Fruit fly (Drosophila melanogaster) whole organism, embryonic: ENCODE data around the gene CG3078.

Experiments
- Adf1 ChIP-seq: fragments of 200-800 bp; sonication (Bioruptor generic); IDR thresholded peaks from 2 replicates; pipeline ENCODE4 v1.3.6; 2022; ENCODE audit warnings: missing biosample characterization, missing genetic modification characterization
- Bteb2 ChIP-seq: fragments of 200-800 bp; sonication (Bioruptor generic); optimal IDR thresholded peaks from 2 replicates; lab custom pipeline; 2016; ENCODE audit warnings: missing biosample characterization, missing genetic modification characterization
- CG10147 ChIP-seq: fragments of 200-800 bp; sonication (Bioruptor generic); optimal IDR thresholded peaks from 2 replicates; lab custom pipeline; 2019; ENCODE audit warnings: missing biosample characterization, mild to moderate bottlenecking, missing genetic modification characterization, moderate library complexity
- CG1024 ChIP-seq: fragments of 200-800 bp; sonication (Bioruptor generic); IDR thresholded peaks from 2 replicates; pipeline ENCODE4 v1.3.6; 2022; ENCODE audit warnings: missing biosample characterization, missing genetic modification characterization
- CG10543 ChIP-seq: fragments of 200-800 bp; sonication (Bioruptor generic); optimal IDR thresholded peaks from 3 replicates; lab custom pipeline; 2017; ENCODE audit warnings: missing biosample characterization, mild to moderate bottlenecking, missing genetic modification characterization, moderate library complexity
- CG11504 ChIP-seq: fragments of 200-800 bp; sonication (Bioruptor generic); optimal IDR thresholded peaks from 3 replicates; lab custom pipeline; 2019; ENCODE audit warnings: missing biosample characterization, mild to moderate bottlenecking, missing genetic modification characterization, moderate library complexity
- CG11560 ChIP-seq: fragments of 200-800 bp; sonication (Bioruptor generic); IDR thresholded peaks from 3 replicates; pipeline ENCODE4 v1.3.6; 2022; ENCODE audit warnings: missing biosample characterization, missing genetic modification characterization
- CG12299 ChIP-seq: fragments of 200-800 bp; sonication (Bioruptor generic); optimal IDR thresholded peaks from 2 replicates; lab custom pipeline; 2018; ENCODE audit warnings: missing biosample characterization, mild to moderate bottlenecking, missing genetic modification characterization
- CG12769 ChIP-seq: fragments of 200-800 bp; sonication (Bioruptor generic); optimal IDR thresholded peaks from 2 replicates; lab custom pipeline; 2019; ENCODE audit warnings: missing biosample characterization, mild to moderate bottlenecking, missing genetic modification characterization, moderate library complexity
- CG13123 ChIP-seq: fragments of 200-800 bp; sonication (Bioruptor generic); optimal IDR thresholded peaks from 2 replicates; lab custom pipeline; 2016; ENCODE audit warnings: missing biosample characterization, missing genetic modification characterization
- CG1529 ChIP-seq: fragments of 200-800 bp; sonication (Bioruptor generic); optimal IDR thresholded peaks from 3 replicates; lab custom pipeline; 2018; ENCODE audit warnings: missing biosample characterization, missing genetic modification characterization
- CG1603 ChIP-seq: fragments of 200-800 bp; sonication (Bioruptor generic); optimal IDR thresholded peaks from 2 replicates; lab custom pipeline; 2019; ENCODE audit warnings: missing biosample characterization, mild to moderate bottlenecking, missing genetic modification characterization, moderate library complexity
- CG16813 ChIP-seq: fragments of 200-800 bp; sonication (Bioruptor generic); IDR thresholded peaks from 3 replicates; pipeline ENCODE4 v1.3.6; 2022; ENCODE audit warnings: missing biosample characterization, missing genetic modification characterization; ENCODE audit not compliant: partially characterized antibody
- CG2202 ChIP-seq: fragments of 200-800 bp; sonication (Bioruptor generic); optimal IDR thresholded peaks from 2 replicates; lab custom pipeline; 2018; ENCODE audit warnings: missing biosample characterization, mild to moderate bottlenecking, missing genetic modification characterization
- CG31365 ChIP-seq: fragments of 200-800 bp; sonication (Bioruptor generic); optimal IDR thresholded peaks from 2 replicates; lab custom pipeline; 2018; ENCODE audit warnings: missing biosample characterization, mild to moderate bottlenecking, missing genetic modification characterization
- CG31441 ChIP-seq: fragments of 200-800 bp; sonication (Bioruptor generic); IDR thresholded peaks from 2 replicates; pipeline ENCODE4 v1.3.6; 2022; ENCODE audit warnings: missing biosample characterization, missing genetic modification characterization
- CG32767 ChIP-seq: fragments of 200-800 bp; sonication (Bioruptor generic); IDR thresholded peaks from 2 replicates; pipeline ENCODE4 v1.3.6; 2022; ENCODE audit warnings: missing biosample characterization, missing genetic modification characterization
- CG8388 ChIP-seq: fragments of 200-800 bp; sonication (Bioruptor generic); optimal IDR thresholded peaks from 2 replicates; lab custom pipeline; 2019; ENCODE audit warnings: missing biosample characterization, mild to moderate bottlenecking, missing genetic modification characterization, moderate library complexity
- ERR ChIP-seq: fragments of 200-800 bp; sonication (Bioruptor generic); optimal IDR thresholded peaks from 2 replicates; lab custom pipeline; 2016; ENCODE audit warnings: missing biosample characterization, missing genetic modification characterization
- Ets97D ChIP-seq: fragments of 200-800 bp; sonication (Bioruptor generic); optimal IDR thresholded peaks from 3 replicates; lab custom pipeline; 2016; ENCODE audit warnings: missing biosample characterization, missing genetic modification characterization
- GATAe ChIP-seq: fragments of 200-800 bp; sonication (Bioruptor generic); conservative IDR thresholded peaks from 2 replicates; pipeline ENCODE4 v1.3.6; 2022; ENCODE audit warnings: missing biosample characterization, missing genetic modification characterization
- Gsc ChIP-seq: fragments of 200-800 bp; sonication (Bioruptor generic); IDR thresholded peaks from 2 replicates; pipeline ENCODE4 v1.3.6; 2022; ENCODE audit warnings: missing biosample characterization, missing genetic modification characterization
- Hr78 ChIP-seq, 2 experiments: fragments of 200-800 bp in 1 of 2; fragments of >200 bp in 1 of 2; sonication (Bioruptor generic) in 1 of 2; optimal IDR thresholded peaks; 2 replicates each; lab custom pipeline; 2017 to 2019; ENCODE audit warnings: missing biosample characterization in 2 of 2, missing genetic modification characterization in 2 of 2, mild to moderate bottlenecking in 1 of 2, moderate library complexity in 1 of 2
- Lhr ChIP-seq: fragments of 200-800 bp; sonication (Bioruptor generic); optimal IDR thresholded peaks from 3 replicates; lab custom pipeline; 2017; ENCODE audit warnings: mild to moderate bottlenecking, missing biosample characterization, missing genetic modification reagents, missing genetic modification characterization
- PHDP ChIP-seq: fragments of 200-800 bp; sonication (Bioruptor generic); optimal IDR thresholded peaks from 3 replicates; lab custom pipeline; 2018; ENCODE audit warnings: missing biosample characterization, mild to moderate bottlenecking, missing genetic modification characterization, moderate library complexity
- bab2 ChIP-seq: fragments of 200-800 bp; sonication (Bioruptor generic); optimal IDR thresholded peaks from 2 replicates; lab custom pipeline; 2016; ENCODE audit warnings: missing biosample characterization, missing genetic modification characterization
- crp ChIP-seq, 2 experiments: fragments of 200-800 bp; sonication (Bioruptor generic); optimal IDR thresholded peaks; 2 replicates in 1 of 2; 3 replicates in 1 of 2; lab custom pipeline; 2017; ENCODE audit warnings: missing biosample characterization in 2 of 2, missing genetic modification characterization in 2 of 2, mild to moderate bottlenecking in 1 of 2, moderate library complexity in 1 of 2
- dimm ChIP-seq: fragments of 200-800 bp; sonication (Bioruptor generic); IDR thresholded peaks from 2 replicates; pipeline ENCODE4 v1.3.6; 2022; ENCODE audit warnings: missing biosample characterization, missing genetic modification characterization
- emc ChIP-seq: fragments of 200-800 bp; sonication (Bioruptor generic); optimal IDR thresholded peaks from 2 replicates; lab custom pipeline; 2016; ENCODE audit warnings: missing biosample characterization, missing genetic modification characterization
- en ChIP-seq: fragments of 200-800 bp; sonication (Bioruptor generic); optimal IDR thresholded peaks from 2 replicates; lab custom pipeline; 2016; ENCODE audit warnings: missing biosample characterization, missing genetic modification characterization
- esg ChIP-seq: fragments of 200-800 bp; sonication (Bioruptor generic); conservative IDR thresholded peaks from 2 replicates; pipeline ENCODE4 v1.3.6; 2022; ENCODE audit warnings: missing biosample characterization, missing genetic modification characterization
- gsb ChIP-seq: fragments of 200-800 bp; sonication (Bioruptor generic); IDR thresholded peaks from 2 replicates; pipeline ENCODE4 v1.3.6; 2022; ENCODE audit warnings: missing biosample characterization, missing genetic modification characterization
- ham ChIP-seq: fragments of 200-800 bp; sonication (Bioruptor generic); IDR thresholded peaks from 2 replicates; pipeline ENCODE4 v1.3.6; 2022; ENCODE audit warnings: missing biosample characterization, missing genetic modification characterization
- ken ChIP-seq: fragments of 200-800 bp; sonication (Bioruptor generic); IDR thresholded peaks from 3 replicates; pipeline ENCODE4 v1.3.6; 2022; ENCODE audit warnings: missing biosample characterization, missing genetic modification characterization
- klu ChIP-seq: fragments of 200-800 bp; sonication (Bioruptor generic); IDR thresholded peaks from 2 replicates; pipeline ENCODE4 v1.3.6; 2022; ENCODE audit warnings: missing biosample characterization, missing genetic modification characterization
- mam ChIP-seq: fragments of 200-800 bp; sonication (Bioruptor generic); optimal IDR thresholded peaks from 3 replicates; lab custom pipeline; 2016; ENCODE audit warnings: missing biosample characterization, missing genetic modification characterization
- odd ChIP-seq: fragments of 200-800 bp; sonication (Bioruptor generic); optimal IDR thresholded peaks from 2 replicates; lab custom pipeline; 2017; ENCODE audit warnings: missing biosample characterization, mild to moderate bottlenecking, missing genetic modification characterization
- peb ChIP-seq: fragments of 200-800 bp; sonication (Bioruptor generic); IDR thresholded peaks from 2 replicates; pipeline ENCODE4 v1.3.6; 2022; ENCODE audit warnings: missing biosample characterization, missing genetic modification characterization
- pfk ChIP-seq: fragments of 200-800 bp; sonication (Bioruptor generic); optimal IDR thresholded peaks from 2 replicates; lab custom pipeline; 2018; ENCODE audit warnings: missing biosample characterization, mild to moderate bottlenecking, missing genetic modification characterization, moderate library complexity
- pita ChIP-seq: fragments of 200-800 bp; sonication (Bioruptor generic); optimal IDR thresholded peaks from 2 replicates; lab custom pipeline; 2017; ENCODE audit warnings: missing biosample characterization, mild to moderate bottlenecking, missing genetic modification characterization
- slbo ChIP-seq: fragments of 200-800 bp; sonication (Bioruptor generic); IDR thresholded peaks from 2 replicates; pipeline ENCODE4 v1.3.6; 2022; ENCODE audit warnings: missing biosample characterization, missing genetic modification characterization
- slp2 ChIP-seq: fragments of 200-800 bp; sonication (Bioruptor generic); optimal IDR thresholded peaks from 2 replicates; lab custom pipeline; 2016; ENCODE audit warnings: missing biosample characterization, missing genetic modification characterization
- sr ChIP-seq: fragments of 200-800 bp; sonication (Bioruptor generic); IDR thresholded peaks from 3 replicates; pipeline ENCODE4 v1.3.6; 2022; ENCODE audit warnings: missing biosample characterization, missing genetic modification characterization
- trh ChIP-seq: fragments of 200-800 bp; sonication (Bioruptor generic); optimal IDR thresholded peaks from 2 replicates; lab custom pipeline; 2016; ENCODE audit warnings: missing biosample characterization, missing genetic modification characterization
- tup ChIP-seq: fragments of 200-800 bp; sonication (Bioruptor generic); optimal IDR thresholded peaks from 2 replicates; lab custom pipeline; 2016; ENCODE audit warnings: missing biosample characterization, mild to moderate bottlenecking, missing genetic modification characterization, moderate library complexity
- unc-4 ChIP-seq: fragments of 200-800 bp; sonication (Bioruptor generic); IDR thresholded peaks from 2 replicates; pipeline ENCODE4 v1.3.6; 2022; ENCODE audit warnings: missing biosample characterization, missing genetic modification characterization; ENCODE audit not compliant: partially characterized antibody
- wdn ChIP-seq: fragments of 200-800 bp; sonication (Bioruptor generic); IDR thresholded peaks from 2 replicates; pipeline ENCODE4 v1.3.6; 2022; ENCODE audit warnings: missing biosample characterization, missing genetic modification characterization
- wek ChIP-seq: fragments of 200-800 bp; sonication (Bioruptor generic); optimal IDR thresholded peaks from 3 replicates; lab custom pipeline; 2018; ENCODE audit warnings: missing biosample characterization, mild to moderate bottlenecking, missing genetic modification characterization, moderate library complexity

CG3078 gene

dm6 chrX:2294474-2295434, 35.1 kb upstream of the CG3078 start (continued):
- TF ChIP-seq crp (GFP tag; optimal IDR thresholded peaks at IDR 0.05; lab: Kevin White, UChicago) = no peak
- no peak for TF ChIP-seq CG12769
- no peak for TF ChIP-seq peb
- no peak for TF ChIP-seq ham (GFP tag; lab: Robert Waterston, UW)
- no peak for TF ChIP-seq Gsc (GFP tag; lab: Robert Waterston, UW)
- TF ChIP-seq GATAe = no peak
- peak in 1 of 2 experiments; percentile 19 for TF ChIP-seq Hr78 (GFP tag; optimal IDR thresholded peaks at IDR 0.05; lab: Kevin White, UChicago)
- TF ChIP-seq wdn = no peak
- TF ChIP-seq unc-4 (GFP tag; lab: Robert Waterston, UW) = no peak
- no peak for TF ChIP-seq slbo (GFP tag; lab: Robert Waterston, UW)
- peak; percentile 69 for TF ChIP-seq bab2 (GFP tag; lab: Kevin White, UChicago)
- no peak for TF ChIP-seq CG11504 (tag; lab: Kevin White, UChicago)
- TF ChIP-seq gsb (GFP tag; lab: Robert Waterston, UW) = no peak
- TF ChIP-seq PHDP (tag; lab: Kevin White, UChicago) = no peak
- 0 out of 2 replicates have a peak, but pooled peaks have one; percentile 35 for TF ChIP-seq dimm (GFP tag; lab: Robert Waterston, UW)
- peak; percentile 34; the same call in 1 of the 2 replicates for TF ChIP-seq CG1024
- no peak for TF ChIP-seq Adf1 (GFP tag; lab: Robert Waterston, UW)
- TF ChIP-seq en = no peak
- TF ChIP-seq pfk (GFP tag; lab: Kevin White, UChicago) = no peak
- no peak for TF ChIP-seq Bteb2
- no peak for TF ChIP-seq ERR (GFP tag; lab: Kevin White, UChicago)
- no peak for TF ChIP-seq CG10147 (GFP tag; lab: Kevin White, UChicago)
- TF ChIP-seq Lhr = no peak
- TF ChIP-seq emc (GFP tag; lab: Kevin White, UChicago) = no peak
- TF ChIP-seq pita (GFP tag; lab: Kevin White, UChicago) = no peak
- peak; percentile 27 for TF ChIP-seq CG10543 (GFP tag; lab: Kevin White, UChicago)
- peak; percentile 14 for TF ChIP-seq CG2202 (tag; lab: Kevin White, UChicago)
- TF ChIP-seq wek = peak; percentile 38
- TF ChIP-seq CG1529 (GFP tag; lab: Kevin White, UChicago) = no peak
- TF ChIP-seq slp2 (GFP tag; lab: Kevin White, UChicago) = no peak
- no peak for TF ChIP-seq klu (GFP tag; lab: Robert Waterston, UW)
- TF ChIP-seq esg = no peak
- no peak for TF ChIP-seq CG31365
- no peak for TF ChIP-seq CG11560 (tag; lab: Robert Waterston, UW)
- no peak for TF ChIP-seq tup (GFP tag; lab: Kevin White, UChicago)
- no peak for TF ChIP-seq CG12299
- TF ChIP-seq trh = no peak
- peak; percentile 19; the same call in 1 of the 3 replicates for TF ChIP-seq sr (GFP tag; lab: Robert Waterston, UW)
- TF ChIP-seq CG13123 (GFP tag; lab: Kevin White, UChicago) = no peak
- no peak for TF ChIP-seq Ets97D
- TF ChIP-seq CG1603 (tag; lab: Kevin White, UChicago) = peak; percentile 47
- no peak for TF ChIP-seq CG32767 (GFP tag; lab: Robert Waterston, UW)
- TF ChIP-seq CG8388 (GFP tag; lab: Kevin White, UChicago) = no peak
- no peak for TF ChIP-seq CG31441 (GFP tag; lab: Robert Waterston, UW)
- no peak for TF ChIP-seq odd (GFP tag; lab: Kevin White, UChicago)
- no peak for TF ChIP-seq CG16813 (GFP tag; lab: Robert Waterston, UW)
- TF ChIP-seq mam (GFP tag; lab: Kevin White, UChicago) = no peak
- no peak for TF ChIP-seq ken
